Worm (Caenorhabditis elegans) whole organism, late embryonic: ENCODE data around the gene T08B6.9.

Experiments used
- K09A11.1 ChIP-seq: sonication (generic microtip); optimal IDR thresholded peaks from 2 replicates; lab custom pipeline; 2017; ENCODE audit warnings: antibody characterized with exemption, mild to moderate bottlenecking, missing genetic modification characterization, missing compliant biosample characterization; ENCODE audit not compliant: insufficient read depth
- ama-1 ChIP-seq: fragments of 150-350 bp; optimal IDR thresholded peaks from 2 replicates; lab custom pipeline; 2014
- ceh-19 ChIP-seq: fragments of 200-800 bp; sonication (Bioruptor generic); optimal IDR thresholded peaks from 2 replicates; lab custom pipeline; 2018; ENCODE audit warnings: mild to moderate bottlenecking, missing genetic modification characterization, missing compliant biosample characterization
- ceh-2 ChIP-seq: sonication (generic microtip); optimal IDR thresholded peaks from 2 replicates; lab custom pipeline; 2016; ENCODE audit warnings: missing genotype, missing genetic modification characterization, missing compliant biosample characterization
- ceh-45 ChIP-seq: fragments of 200-800 bp; sonication (Bioruptor generic); IDR thresholded peaks from 2 replicates; pipeline ENCODE4 v1.3.6; 2022; ENCODE audit warnings: missing genetic modification reagents, missing genetic modification characterization, missing compliant biosample characterization
- ceh-48 ChIP-seq: sonication (generic microtip); optimal IDR thresholded peaks from 2 replicates; lab custom pipeline; 2016; ENCODE audit warnings: missing genetic modification characterization, inconsistent platforms, missing compliant biosample characterization
- ceh-9 ChIP-seq: sonication (generic microtip); optimal IDR thresholded peaks from 2 replicates; lab custom pipeline; 2016; ENCODE audit warnings: mild to moderate bottlenecking, missing genetic modification characterization, inconsistent platforms, missing compliant biosample characterization
- dmd-4 ChIP-seq: sonication (generic microtip); optimal IDR thresholded peaks from 2 replicates; lab custom pipeline; 2016; ENCODE audit warnings: borderline replicate concordance, missing genetic modification characterization, missing compliant biosample characterization
- hlh-30 ChIP-seq: sonication (generic microtip); optimal IDR thresholded peaks from 2 replicates; lab custom pipeline; 2017; ENCODE audit warnings: antibody characterized with exemption, missing genetic modification characterization, missing compliant biosample characterization; ENCODE audit not compliant: insufficient read depth
- lim-6 ChIP-seq: sonication (generic microtip); optimal IDR thresholded peaks from 2 replicates; lab custom pipeline; 2016; ENCODE audit warnings: missing genetic modification characterization, missing compliant biosample characterization
- pax-1 ChIP-seq: fragments of 150-350 bp; optimal IDR thresholded peaks from 2 replicates; lab custom pipeline; 2014; ENCODE audit warnings: missing biosample characterization, missing genetic modification characterization

ce11 chrIV:4934103-4934502 is 43.5 kb downstream of the T08B6.9 start, which contains the start of gene str-153:
- no peak for TF ChIP-seq ama-1
- TF ChIP-seq lim-6 (tag; lab: Kevin White, UChicago) = no peak
- no peak for TF ChIP-seq ceh-48 (tag; lab: Kevin White, UChicago)
- TF ChIP-seq ceh-9 (tag; lab: Kevin White, UChicago) = no peak
- no peak for TF ChIP-seq ceh-2 (tag; lab: Kevin White, UChicago)
- no peak for TF ChIP-seq dmd-4 (tag; lab: Kevin White, UChicago)
- no peak for TF ChIP-seq K09A11.1 (tag; lab: Kevin White, UChicago)
- no peak for TF ChIP-seq hlh-30 (tag; lab: Kevin White, UChicago)
- TF ChIP-seq ceh-45 (GFP tag; lab: Robert Waterston, UW) = no peak
- TF ChIP-seq ceh-19 (GFP tag; lab: Kevin White, UChicago) = no peak
- no peak for TF ChIP-seq pax-1 (tag; lab: Kevin White, UChicago)
